Fruit fly (Drosophila melanogaster) whole organism, pupa: Measurements from ENCODE around the gene alphaTub85E.
A peak's percentile ranks its signal among the peaks of the same experiment; 100 is the strongest.

ENCODE experiments used
- CG12605 ChIP-seq: fragments of 200-800 bp; sonication (Bioruptor generic); IDR thresholded peaks from 2 replicates; pipeline ENCODE4 v1.3.6; 2022; ENCODE audit warnings: missing biosample characterization, missing genetic modification characterization
- CG14655 ChIP-seq: fragments of 200-800 bp; sonication (Bioruptor generic); optimal IDR thresholded peaks from 3 replicates; lab custom pipeline; 2017; ENCODE audit warnings: mild to moderate bottlenecking, missing biosample characterization, missing genetic modification reagents, missing genetic modification characterization
- CG15710 ChIP-seq: fragments of 200-800 bp; sonication (Bioruptor generic); optimal IDR thresholded peaks from 2 replicates; lab custom pipeline; 2018; ENCODE audit warnings: missing biosample characterization, mild to moderate bottlenecking, missing genetic modification characterization, moderate library complexity
- CG17806 ChIP-seq: fragments of 200-800 bp; sonication (Bioruptor generic); optimal IDR thresholded peaks from 2 replicates; lab custom pipeline; 2018; ENCODE audit warnings: missing biosample characterization, mild to moderate bottlenecking, missing genetic modification characterization, moderate library complexity
- CG8159 ChIP-seq: fragments of 200-800 bp; sonication (Bioruptor generic); optimal IDR thresholded peaks from 3 replicates; lab custom pipeline; 2018; ENCODE audit warnings: missing biosample characterization, mild to moderate bottlenecking, missing genetic modification characterization, moderate library complexity
- CG8301 ChIP-seq: fragments of 200-800 bp; sonication (Bioruptor generic); optimal IDR thresholded peaks from 2 replicates; lab custom pipeline; 2018; ENCODE audit warnings: missing biosample characterization, mild to moderate bottlenecking, missing genetic modification characterization
- EcR ChIP-seq: fragments of 200-800 bp; sonication (Bioruptor generic); optimal IDR thresholded peaks from 3 replicates; lab custom pipeline; 2019; ENCODE audit warnings: missing biosample characterization, missing genetic modification characterization, mild to moderate bottlenecking, moderate library complexity, missing genetic modification reagents
- Ets98B ChIP-seq: fragments of 200-800 bp; sonication (Bioruptor generic); IDR thresholded peaks from 2 replicates; pipeline ENCODE4 v1.3.6; 2022; ENCODE audit warnings: missing biosample characterization, missing genetic modification characterization
- Pif1A ChIP-seq: fragments of 200-800 bp; sonication (Bioruptor generic); optimal IDR thresholded peaks from 3 replicates; lab custom pipeline; 2016; ENCODE audit warnings: missing biosample characterization, missing genetic modification characterization
- fd96Ca ChIP-seq: fragments of 200-800 bp; sonication (Bioruptor generic); IDR thresholded peaks from 3 replicates; pipeline ENCODE4 v1.3.6; 2022; ENCODE audit warnings: missing biosample characterization, missing genetic modification characterization
- gl ChIP-seq: fragments of 200-800 bp; sonication (Bioruptor generic); optimal IDR thresholded peaks from 2 replicates; lab custom pipeline; 2018; ENCODE audit warnings: missing biosample characterization, mild to moderate bottlenecking, missing genetic modification characterization
- rn ChIP-seq: fragments of 200-800 bp; sonication (Bioruptor generic); IDR thresholded peaks from 2 replicates; pipeline ENCODE4 v1.3.6; 2022; ENCODE audit warnings: missing biosample characterization, missing genetic modification characterization

DNA sequence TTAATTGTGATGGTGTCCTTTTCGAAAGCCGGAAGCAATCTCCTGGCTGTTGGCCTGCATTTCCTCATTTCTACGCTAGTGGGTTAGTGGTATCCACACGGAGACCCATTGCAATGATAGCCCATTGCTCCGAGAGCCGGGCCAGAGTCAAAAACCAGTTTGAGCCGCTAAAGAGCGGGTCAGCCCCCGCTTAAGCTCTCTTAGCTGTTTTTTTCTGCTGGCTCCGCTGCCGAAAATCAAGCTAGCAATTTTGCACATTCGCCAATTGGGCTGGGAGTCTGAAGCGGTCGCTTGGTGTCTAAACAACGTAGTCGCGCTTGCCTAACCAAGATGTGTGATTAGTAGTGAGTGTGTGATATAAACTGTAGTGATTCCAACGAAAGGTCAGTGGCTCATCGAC is 46.7 kb upstream of the alphaTub85E start, which contains the start of gene CG12947:
- no peak for TF ChIP-seq CG8301 (tag; lab: Kevin White, UChicago)
- TF ChIP-seq CG12605 = no peak
- peak; percentile 30 for TF ChIP-seq EcR (GFP tag; lab: Kevin White, UChicago)
- no peak for TF ChIP-seq gl (tag; lab: Kevin White, UChicago)
- TF ChIP-seq CG8159 (tag; lab: Kevin White, UChicago) = no peak
- TF ChIP-seq CG15710 (tag; lab: Kevin White, UChicago) = no peak
- TF ChIP-seq Pif1A = no peak
- TF ChIP-seq CG17806 (tag; lab: Kevin White, UChicago) = no peak
- TF ChIP-seq fd96Ca (GFP tag; lab: Robert Waterston, UW) = no peak
- TF ChIP-seq CG14655 (GFP tag; lab: Kevin White, UChicago) = no peak
- TF ChIP-seq Ets98B (GFP tag; lab: Robert Waterston, UW) = no peak; the same call in 1 of the 2 replicates
- no peak for TF ChIP-seq rn (GFP tag; lab: Robert Waterston, UW)
